Worm (Caenorhabditis elegans) whole organism, L3 larva: ENCODE results near the gene Y52E8A.6.

Experiments used
- nhr-11 ChIP-seq: fragments of 150-350 bp; optimal IDR thresholded peaks from 2 replicates; lab custom pipeline; 2014; ENCODE audit warnings: missing biosample characterization, missing genetic modification characterization
- nhr-77 ChIP-seq: fragments of 150-350 bp; optimal IDR thresholded peaks from 2 replicates; lab custom pipeline; 2014; ENCODE audit warnings: missing biosample characterization, missing genetic modification characterization
- snpc-4 ChIP-seq: fragments of 150-350 bp; optimal IDR thresholded peaks from 2 replicates; lab custom pipeline; 2014; ENCODE audit warnings: missing biosample characterization, missing genetic modification characterization

Gene Y52E8A.6

ce11 chrII:4275637-4276252 lies 44.0 kb downstream of the Y52E8A.6 start, which contains the start of gene npr-42:
Gene npr-42 (plus strand): TSS chrII:4276202.
- TF ChIP-seq snpc-4 (tag; lab: Kevin White, UChicago) (no peak), nhr-11 (tag; lab: Kevin White, UChicago) (no peak)

- TF ChIP-seq nhr-77 (tag; lab: Kevin White, UChicago), result no peak
These were observed 52.1 kb downstream of the Y52E8A.6 start for ce11 chrII:4267711-4268110.
